Worm (Caenorhabditis elegans): ENCODE measurements around the gene let-754.

- TF ChIP-seq ztf-11 (tag; optimal IDR thresholded peaks at IDR 0.05) (no peak), nhr-43 (tag; optimal IDR thresholded peaks at IDR 0.05; ENCODE audit: poor library complexity, severe bottlenecking) (no peak), jun-1 (tag; optimal IDR thresholded peaks at IDR 0.05) (no peak), unc-62 (GFP tag; optimal IDR thresholded peaks at IDR 0.05) (no peak), ztf-4 (tag; optimal IDR thresholded peaks at IDR 0.05) (no peak), lsy-12 (tag; optimal IDR thresholded peaks at IDR 0.05) (no peak), lin-15B (tag; optimal IDR thresholded peaks at IDR 0.05) (no peak)
Measured at ce11 chrIII:7933235-7933634, 19.9 kb downstream of the let-754 start, which contains the start of gene ran-2.

All from whole organism, L3 larva.